Worm (Caenorhabditis elegans): ENCODE results near the gene flp-27.

DNA sequence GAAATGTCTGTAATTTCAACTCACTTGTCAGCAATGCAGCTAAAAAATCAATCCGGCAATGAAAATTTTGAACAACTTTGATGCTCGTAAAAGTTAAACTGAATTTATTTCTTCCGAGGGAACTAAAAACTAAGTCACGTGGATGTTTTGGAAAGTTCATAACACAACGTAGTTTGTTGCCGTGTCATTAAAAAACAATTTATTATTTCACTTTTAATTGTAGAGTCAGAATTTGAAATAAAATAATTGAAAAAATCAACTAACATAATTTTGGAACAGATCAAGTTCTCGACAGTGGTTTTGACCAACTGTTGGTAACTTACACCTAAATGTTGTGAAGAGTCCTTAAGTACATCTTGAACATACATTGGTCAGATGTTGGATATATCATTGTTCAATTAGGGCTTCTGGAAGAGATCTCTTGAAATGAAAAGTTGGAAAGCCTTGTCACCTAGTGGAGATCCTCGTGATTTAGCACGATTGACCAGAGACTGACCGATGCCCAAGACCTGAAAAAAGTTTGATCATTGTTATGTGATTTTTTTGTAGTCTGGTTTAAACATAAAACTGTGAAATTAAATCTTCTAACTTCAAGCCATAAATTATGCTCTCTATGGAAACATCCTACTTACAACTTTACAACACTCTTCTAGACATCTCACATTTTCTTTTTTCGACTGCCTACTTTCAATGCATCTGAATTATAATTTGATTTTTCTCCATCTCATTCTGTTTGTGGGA is 49.7 kb downstream of the flp-27 start, which contains the start of the genes C18A3.7 and C18A3.11:
- no peak for TF ChIP-seq mab-5 (tag; optimal IDR thresholded peaks at IDR 0.05)
- TF ChIP-seq lsy-2 (tag; optimal IDR thresholded peaks at IDR 0.05): no peak
